Fruit fly (Drosophila melanogaster) whole organism, embryonic: Measurements from ENCODE around the gene CG13126.

Experiments used
- Abd-B ChIP-seq: fragments of 200-800 bp; sonication (Bioruptor generic); optimal IDR thresholded peaks from 2 replicates; lab custom pipeline; 2018; ENCODE audit warnings: missing biosample characterization, mild to moderate bottlenecking, missing genetic modification characterization, moderate library complexity
- Blimp-1 ChIP-seq: fragments of 200-800 bp; sonication (Bioruptor generic); optimal IDR thresholded peaks from 3 replicates; lab custom pipeline; 2018; ENCODE audit warnings: missing biosample characterization, missing genetic modification characterization, mild to moderate bottlenecking, moderate library complexity, missing genetic modification reagents
- CG10209 ChIP-seq: fragments of 200-800 bp; sonication (Bioruptor generic); optimal IDR thresholded peaks from 3 replicates; lab custom pipeline; 2017; ENCODE audit warnings: missing biosample characterization, mild to moderate bottlenecking, missing genetic modification characterization, missing genetic modification reagents
- CG1024 ChIP-seq: fragments of 200-800 bp; sonication (Bioruptor generic); IDR thresholded peaks from 2 replicates; pipeline ENCODE4 v1.3.6; 2022; ENCODE audit warnings: missing biosample characterization, missing genetic modification characterization
- CG10267 ChIP-seq: fragments of 200-800 bp; sonication (Bioruptor generic); optimal IDR thresholded peaks from 2 replicates; lab custom pipeline; 2018; ENCODE audit warnings: missing biosample characterization, mild to moderate bottlenecking, missing genetic modification characterization, moderate library complexity
- CG10959 ChIP-seq: fragments of 200-800 bp; sonication (Bioruptor generic); IDR thresholded peaks from 2 replicates; pipeline ENCODE4 v1.3.6; 2022; ENCODE audit warnings: missing biosample characterization, missing genetic modification characterization
- CG11504 ChIP-seq: fragments of 200-800 bp; sonication (Bioruptor generic); optimal IDR thresholded peaks from 3 replicates; lab custom pipeline; 2019; ENCODE audit warnings: missing biosample characterization, mild to moderate bottlenecking, missing genetic modification characterization, moderate library complexity
- CG14441 ChIP-seq: fragments of 200-800 bp; sonication (Bioruptor generic); IDR thresholded peaks from 2 replicates; pipeline ENCODE4 v1.3.6; 2022; ENCODE audit warnings: missing biosample characterization, missing genetic modification characterization
- CG16863 ChIP-seq: fragments of 200-800 bp; sonication (Bioruptor generic); optimal IDR thresholded peaks from 3 replicates; lab custom pipeline; 2016; ENCODE audit warnings: missing biosample characterization, missing genetic modification characterization
- CG17328 ChIP-seq: fragments of 200-800 bp; sonication (Bioruptor generic); IDR thresholded peaks from 2 replicates; pipeline ENCODE4 v1.3.6; 2022; ENCODE audit warnings: missing biosample characterization, missing genetic modification characterization
- CG17829 ChIP-seq: fragments of 200-800 bp; optimal IDR thresholded peaks from 2 replicates; lab custom pipeline; 2019; ENCODE audit warnings: missing biosample characterization, mild to moderate bottlenecking, missing genetic modification characterization, moderate library complexity
- CG18011 ChIP-seq: fragments of 200-800 bp; sonication (Bioruptor generic); optimal IDR thresholded peaks from 2 replicates; lab custom pipeline; 2017; ENCODE audit warnings: missing biosample characterization, missing genetic modification characterization, mild to moderate bottlenecking, moderate library complexity, missing genotype
- CG4328 ChIP-seq: fragments of 200-800 bp; sonication (Bioruptor generic); optimal IDR thresholded peaks from 3 replicates; lab custom pipeline; 2017; ENCODE audit warnings: missing biosample characterization, missing genetic modification reagents, missing genetic modification characterization
- CG43689 ChIP-seq: fragments of 200-800 bp; sonication (Bioruptor generic); IDR thresholded peaks from 2 replicates; pipeline ENCODE4 v1.3.6; 2022; ENCODE audit warnings: missing biosample characterization, missing genetic modification characterization
- CG6654 ChIP-seq: fragments of 200-800 bp; sonication (Bioruptor generic); optimal IDR thresholded peaks from 2 replicates; lab custom pipeline; 2017; ENCODE audit warnings: missing biosample characterization, mild to moderate bottlenecking, missing genetic modification characterization
- CG7271 ChIP-seq: fragments of 200-800 bp; sonication (Bioruptor generic); optimal IDR thresholded peaks from 2 replicates; lab custom pipeline; 2018; ENCODE audit warnings: missing biosample characterization, mild to moderate bottlenecking, missing genetic modification characterization, moderate library complexity
- CkIIα-i1 ChIP-seq: fragments of 200-800 bp; sonication (Bioruptor generic); IDR thresholded peaks from 2 replicates; pipeline ENCODE4 v1.3.6; 2022; ENCODE audit warnings: missing biosample characterization, missing genetic modification characterization
- Dbx ChIP-seq: fragments of 200-800 bp; sonication (Bioruptor generic); IDR thresholded peaks from 3 replicates; pipeline ENCODE4 v1.3.6; 2022; ENCODE audit warnings: missing biosample characterization, missing genetic modification characterization
- Dip3 ChIP-seq: fragments of 200-800 bp; sonication (Bioruptor generic); optimal IDR thresholded peaks from 3 replicates; lab custom pipeline; 2016; ENCODE audit warnings: missing biosample characterization, missing genetic modification characterization
- Eip74EF ChIP-seq, 2 experiments: fragments of 200-800 bp in 1 of 2; fragments of >200 bp in 1 of 2; sonication (Bioruptor generic) in 1 of 2; optimal IDR thresholded peaks; 2 replicates each; lab custom pipeline; 2017 to 2019; ENCODE audit warnings: missing biosample characterization in 2 of 2, missing genetic modification characterization in 2 of 2, mild to moderate bottlenecking in 1 of 2, moderate library complexity in 1 of 2
- Gsc ChIP-seq: fragments of 200-800 bp; sonication (Bioruptor generic); IDR thresholded peaks from 2 replicates; pipeline ENCODE4 v1.3.6; 2022; ENCODE audit warnings: missing biosample characterization, missing genetic modification characterization
- Hey ChIP-seq: fragments of 200-800 bp; sonication (Bioruptor generic); optimal IDR thresholded peaks from 3 replicates; lab custom pipeline; 2018; ENCODE audit warnings: missing biosample characterization, mild to moderate bottlenecking, missing genetic modification characterization
- Hr3 ChIP-seq: fragments of 200-800 bp; sonication (Bioruptor generic); optimal IDR thresholded peaks from 3 replicates; lab custom pipeline; 2016; ENCODE audit warnings: missing biosample characterization, missing genetic modification characterization
- MESR4 ChIP-seq: fragments of 200-800 bp; sonication (Bioruptor generic); optimal IDR thresholded peaks from 2 replicates; lab custom pipeline; 2018; ENCODE audit warnings: missing biosample characterization, mild to moderate bottlenecking, missing genetic modification characterization, moderate library complexity
- MTF-1 ChIP-seq: fragments of 200-800 bp; sonication (Bioruptor generic); optimal IDR thresholded peaks from 2 replicates; lab custom pipeline; 2018; ENCODE audit warnings: missing biosample characterization, mild to moderate bottlenecking, missing genetic modification characterization, borderline replicate concordance
- Mes4 ChIP-seq: fragments of 200-800 bp; sonication (Bioruptor generic); optimal IDR thresholded peaks from 2 replicates; lab custom pipeline; 2016; ENCODE audit warnings: missing biosample characterization, missing genetic modification characterization
- Myb ChIP-seq: fragments of 200-800 bp; sonication (Bioruptor generic); optimal IDR thresholded peaks from 2 replicates; lab custom pipeline; 2016; ENCODE audit warnings: missing biosample characterization, missing genetic modification characterization
- Rfx ChIP-seq: fragments of 200-800 bp; sonication (Bioruptor generic); IDR thresholded peaks from 2 replicates; pipeline ENCODE4 v1.3.6; 2022; ENCODE audit warnings: missing biosample characterization, missing genetic modification characterization
- Vsx1 ChIP-seq: fragments of 200-800 bp; sonication (Bioruptor generic); optimal IDR thresholded peaks from 2 replicates; lab custom pipeline; 2017; ENCODE audit warnings: missing biosample characterization, mild to moderate bottlenecking, missing genetic modification characterization, missing genetic modification reagents
- bcd ChIP-seq: fragments of 200-800 bp; sonication (Bioruptor generic); optimal IDR thresholded peaks from 2 replicates; lab custom pipeline; 2017; ENCODE audit warnings: missing biosample characterization, mild to moderate bottlenecking, missing genetic modification characterization
- crol ChIP-seq: fragments of 200-800 bp; sonication (Bioruptor generic); IDR thresholded peaks from 2 replicates; pipeline ENCODE4 v1.3.6; 2022; ENCODE audit warnings: missing biosample characterization, missing genetic modification characterization
- ewg ChIP-seq: fragments of 200-800 bp; sonication (Bioruptor generic); optimal IDR thresholded peaks from 3 replicates; lab custom pipeline; 2017; ENCODE audit warnings: mild to moderate bottlenecking, missing biosample characterization, missing genetic modification reagents, missing genetic modification characterization
- her ChIP-seq: fragments of 200-800 bp; sonication (Bioruptor generic); optimal IDR thresholded peaks from 2 replicates; lab custom pipeline; 2016; ENCODE audit warnings: missing biosample characterization, missing genetic modification characterization
- klu ChIP-seq: fragments of 200-800 bp; sonication (Bioruptor generic); IDR thresholded peaks from 2 replicates; pipeline ENCODE4 v1.3.6; 2022; ENCODE audit warnings: missing biosample characterization, missing genetic modification characterization
- nau ChIP-seq: fragments of 200-800 bp; sonication (Bioruptor generic); optimal IDR thresholded peaks from 3 replicates; lab custom pipeline; 2017; ENCODE audit warnings: missing biosample characterization, mild to moderate bottlenecking, missing genetic modification characterization, missing genetic modification reagents
- odd ChIP-seq: fragments of 200-800 bp; sonication (Bioruptor generic); optimal IDR thresholded peaks from 2 replicates; lab custom pipeline; 2017; ENCODE audit warnings: missing biosample characterization, mild to moderate bottlenecking, missing genetic modification characterization
- onecut ChIP-seq: fragments of 200-800 bp; sonication (Bioruptor generic); IDR thresholded peaks from 2 replicates; pipeline ENCODE4 v1.3.6; 2022; ENCODE audit warnings: missing biosample characterization, missing genetic modification characterization
- pita ChIP-seq: fragments of 200-800 bp; sonication (Bioruptor generic); optimal IDR thresholded peaks from 2 replicates; lab custom pipeline; 2017; ENCODE audit warnings: missing biosample characterization, mild to moderate bottlenecking, missing genetic modification characterization
- rib ChIP-seq: fragments of 200-800 bp; sonication (Bioruptor generic); IDR thresholded peaks from 2 replicates; pipeline ENCODE4 v1.3.6; 2022; ENCODE audit warnings: missing biosample characterization, missing genetic modification characterization
- run ChIP-seq: fragments of 200-800 bp; sonication (Bioruptor generic); optimal IDR thresholded peaks from 3 replicates; lab custom pipeline; 2018; ENCODE audit warnings: missing biosample characterization, mild to moderate bottlenecking, missing genetic modification characterization
- sens ChIP-seq: fragments of 200-800 bp; sonication (Bioruptor generic); peaks from one replicate; lab custom pipeline; 2016; ENCODE audit warnings: missing biosample characterization, missing genetic modification characterization
- sima ChIP-seq: fragments of 200-800 bp; sonication (Bioruptor generic); optimal IDR thresholded peaks from 2 replicates; lab custom pipeline; 2016; ENCODE audit warnings: missing biosample characterization, missing genetic modification characterization
- slp2 ChIP-seq: fragments of 200-800 bp; sonication (Bioruptor generic); optimal IDR thresholded peaks from 2 replicates; lab custom pipeline; 2016; ENCODE audit warnings: missing biosample characterization, missing genetic modification characterization
- sna ChIP-seq: fragments of 200-800 bp; sonication (Bioruptor generic); IDR thresholded peaks from 2 replicates; pipeline ENCODE4 v1.3.6; 2022; ENCODE audit warnings: missing biosample characterization, missing genetic modification characterization; ENCODE audit not compliant: partially characterized antibody
- ssp ChIP-seq: fragments of 200-800 bp; sonication (Bioruptor generic); IDR thresholded peaks from 2 replicates; pipeline ENCODE4 v1.3.6; 2022; ENCODE audit warnings: missing biosample characterization, missing genetic modification characterization
- toy ChIP-seq: fragments of 200-800 bp; sonication (Bioruptor generic); IDR thresholded peaks from 2 replicates; pipeline ENCODE4 v1.3.6; 2022; ENCODE audit warnings: missing biosample characterization, missing genetic modification characterization
- trh ChIP-seq: fragments of 200-800 bp; sonication (Bioruptor generic); optimal IDR thresholded peaks from 2 replicates; lab custom pipeline; 2016; ENCODE audit warnings: missing biosample characterization, missing genetic modification characterization
- vfl ChIP-seq: fragments of 200-800 bp; sonication (Bioruptor generic); optimal IDR thresholded peaks from 2 replicates; lab custom pipeline; 2016; ENCODE audit warnings: missing biosample characterization, missing genetic modification characterization
- wek ChIP-seq: fragments of 200-800 bp; sonication (Bioruptor generic); optimal IDR thresholded peaks from 3 replicates; lab custom pipeline; 2018; ENCODE audit warnings: missing biosample characterization, mild to moderate bottlenecking, missing genetic modification characterization, moderate library complexity

Gene CG13126

DNA sequence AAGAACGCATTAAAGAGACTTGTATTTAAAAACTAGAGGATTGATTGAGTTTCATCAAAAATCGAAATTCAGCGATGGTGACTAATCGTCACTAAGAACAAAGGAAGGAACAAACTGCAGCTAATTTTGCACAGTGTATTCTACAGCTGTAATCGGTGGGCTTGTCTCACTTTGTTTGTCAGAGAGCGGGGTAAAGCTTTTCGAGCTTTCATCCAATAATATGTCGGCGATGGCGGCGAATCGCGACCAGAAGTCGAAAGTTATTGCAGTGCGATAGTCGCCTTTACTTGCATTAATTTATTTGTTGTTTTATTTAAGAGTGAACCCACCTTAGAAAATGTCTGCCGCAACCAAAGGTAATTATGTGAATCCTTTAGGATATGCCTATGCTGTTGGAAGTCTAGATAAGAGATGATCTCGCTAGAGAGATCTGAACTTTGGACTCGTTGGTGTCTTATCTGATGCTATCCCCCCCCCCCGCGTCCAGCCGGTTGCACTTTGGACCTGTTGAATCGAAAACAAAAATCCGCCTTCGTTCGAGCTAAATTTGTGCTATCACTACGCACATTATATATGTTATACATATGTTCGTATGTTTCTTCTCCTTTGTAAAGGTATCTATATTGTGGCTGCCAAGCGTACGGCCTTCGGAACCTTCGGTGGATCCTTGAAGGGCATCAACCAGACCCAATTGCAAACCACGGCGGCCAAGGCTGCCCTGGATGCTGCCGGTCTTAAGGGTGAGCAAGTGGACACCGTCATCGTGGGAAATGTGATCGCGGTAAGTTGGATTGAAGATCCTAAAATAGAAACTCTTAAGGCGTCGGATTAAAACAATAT lies 38.8 kb downstream of the CG13126 start, which contains the start of gene yip2 (continued):
- peak; percentile 75 for TF ChIP-seq her (GFP tag; lab: Kevin White, UChicago)
- peak in 1 of 2 experiments; percentile 65 for TF ChIP-seq Eip74EF (GFP tag; optimal IDR thresholded peaks at IDR 0.05; lab: Kevin White, UChicago)
- TF ChIP-seq slp2 (GFP tag; lab: Kevin White, UChicago): peak; percentile 50
- TF ChIP-seq wek (GFP tag; lab: Kevin White, UChicago): peak; percentile 54
- peak; percentile 32 for TF ChIP-seq Myb
- TF ChIP-seq CG11504 (tag; lab: Kevin White, UChicago): peak; percentile 68
- no peak for TF ChIP-seq klu (GFP tag; lab: Robert Waterston, UW)
- TF ChIP-seq CG10959: no peak
- TF ChIP-seq onecut (GFP tag; lab: Robert Waterston, UW): peak; percentile 58
- TF ChIP-seq CG10209: peak; percentile 51
- TF ChIP-seq Dbx (GFP tag; lab: Robert Waterston, UW): peak; percentile 59
- TF ChIP-seq Dip3 (GFP tag; lab: Kevin White, UChicago): peak; percentile 52
- TF ChIP-seq pita (GFP tag; lab: Kevin White, UChicago): no peak
- peak; percentile 54 for TF ChIP-seq CG4328 (GFP tag; lab: Kevin White, UChicago)
- TF ChIP-seq CG7271 (tag; lab: Kevin White, UChicago): no peak
- peak; percentile 20 for TF ChIP-seq Mes4 (GFP tag; lab: Kevin White, UChicago)
- TF ChIP-seq rib (GFP tag; lab: Robert Waterston, UW): peak; percentile 68; the same call in 1 of the 2 replicates
- TF ChIP-seq sima (GFP tag; lab: Kevin White, UChicago): no peak
- peak; percentile 21 for TF ChIP-seq run (tag; lab: Kevin White, UChicago)
- TF ChIP-seq odd (GFP tag; lab: Kevin White, UChicago): peak; percentile 62
- TF ChIP-seq CkIIα-i1 (GFP tag; lab: Robert Waterston, UW): no peak
- no peak for TF ChIP-seq CG6654 (GFP tag; lab: Kevin White, UChicago)
- peak; percentile 58 for TF ChIP-seq CG16863
- no peak for TF ChIP-seq Hey (tag; lab: Kevin White, UChicago)
- no peak for TF ChIP-seq Gsc (GFP tag; lab: Robert Waterston, UW)
- TF ChIP-seq ewg (GFP tag; lab: Kevin White, UChicago): no peak
- peak; percentile 69 for TF ChIP-seq CG17328 (GFP tag; lab: Robert Waterston, UW)
- TF ChIP-seq toy (GFP tag; lab: Robert Waterston, UW): no peak
- peak; percentile 74 for TF ChIP-seq nau (GFP tag; lab: Kevin White, UChicago)
- peak; percentile 27 for TF ChIP-seq MESR4 (GFP tag; lab: Kevin White, UChicago)
- TF ChIP-seq Hr3 (GFP tag; lab: Kevin White, UChicago): peak; percentile 16
- no peak for TF ChIP-seq ssp
- no peak for TF ChIP-seq sna
- peak; percentile 23 for TF ChIP-seq CG17829 (tag; lab: Kevin White, UChicago)
- TF ChIP-seq CG10267 (tag; lab: Kevin White, UChicago): peak; percentile 36
- TF ChIP-seq trh (GFP tag; lab: Kevin White, UChicago): no peak
- TF ChIP-seq Rfx (GFP tag; lab: Robert Waterston, UW): peak; percentile 81
- peak; percentile 46 for TF ChIP-seq bcd
- TF ChIP-seq CG14441 (GFP tag; lab: Robert Waterston, UW): peak; percentile 49
- TF ChIP-seq crol (GFP tag; lab: Robert Waterston, UW): peak; percentile 66
- no peak for TF ChIP-seq Vsx1 (GFP tag; lab: Kevin White, UChicago)
- peak; percentile 83 for TF ChIP-seq sens (GFP tag; lab: Kevin White, UChicago)
- TF ChIP-seq MTF-1 (GFP tag; lab: Kevin White, UChicago): no peak
- TF ChIP-seq Blimp-1 (GFP tag; lab: Kevin White, UChicago): peak; percentile 42
- 0 out of 2 replicates have a peak, but pooled peaks have one; percentile 23 for TF ChIP-seq CG1024
- TF ChIP-seq Abd-B (GFP tag; lab: Kevin White, UChicago): no peak
- TF ChIP-seq CG43689 (GFP tag; lab: Robert Waterston, UW): no peak
- peak; percentile 44 for TF ChIP-seq vfl (GFP tag; lab: Kevin White, UChicago)
- TF ChIP-seq CG18011 (GFP tag; lab: Kevin White, UChicago): peak; percentile 41
